Fruit fly (Drosophila melanogaster) whole organism, embryonic: ENCODE measurements around the gene CG9107.

Source experiments
- CG10321 ChIP-seq: fragments of 200-800 bp; sonication (Bioruptor generic); IDR thresholded peaks from 2 replicates; pipeline ENCODE4 v1.3.6; 2022; ENCODE audit warnings: missing biosample characterization, missing genetic modification characterization
- CG10959 ChIP-seq: fragments of 200-800 bp; sonication (Bioruptor generic); IDR thresholded peaks from 2 replicates; pipeline ENCODE4 v1.3.6; 2022; ENCODE audit warnings: missing biosample characterization, missing genetic modification characterization
- CG11696 ChIP-seq: fragments of 200-800 bp; sonication (Bioruptor generic); IDR thresholded peaks from 2 replicates; pipeline ENCODE4 v1.3.6; 2022; ENCODE audit warnings: missing biosample characterization, missing genetic modification characterization
- CG12769 ChIP-seq: fragments of 200-800 bp; sonication (Bioruptor generic); optimal IDR thresholded peaks from 2 replicates; lab custom pipeline; 2019; ENCODE audit warnings: missing biosample characterization, mild to moderate bottlenecking, missing genetic modification characterization, moderate library complexity
- CG13894 ChIP-seq: fragments of 200-800 bp; sonication (Bioruptor generic); optimal IDR thresholded peaks from 3 replicates; lab custom pipeline; 2018; ENCODE audit warnings: missing biosample characterization, mild to moderate bottlenecking, missing genetic modification characterization, moderate library complexity
- CG14667 ChIP-seq: fragments of 200-800 bp; sonication (Bioruptor generic); IDR thresholded peaks from 2 replicates; pipeline ENCODE4 v1.3.6; 2022; ENCODE audit warnings: missing biosample characterization, missing genetic modification characterization
- CG14710 ChIP-seq: fragments of 200-800 bp; sonication (Bioruptor generic); optimal IDR thresholded peaks from 3 replicates; lab custom pipeline; 2019; ENCODE audit warnings: missing biosample characterization, mild to moderate bottlenecking, missing genetic modification characterization, moderate library complexity
- CG1603 ChIP-seq: fragments of 200-800 bp; sonication (Bioruptor generic); optimal IDR thresholded peaks from 2 replicates; lab custom pipeline; 2019; ENCODE audit warnings: missing biosample characterization, mild to moderate bottlenecking, missing genetic modification characterization, moderate library complexity
- CG17359 ChIP-seq: fragments of 200-800 bp; sonication (Bioruptor generic); optimal IDR thresholded peaks from 3 replicates; lab custom pipeline; 2018; ENCODE audit warnings: missing biosample characterization, mild to moderate bottlenecking, missing genetic modification characterization, moderate library complexity
- CG18764 ChIP-seq: fragments of 200-800 bp; sonication (Bioruptor generic); optimal IDR thresholded peaks from 3 replicates; lab custom pipeline; 2016; ENCODE audit warnings: missing biosample characterization, missing genetic modification characterization
- CG33213 ChIP-seq: fragments of 200-800 bp; sonication (Bioruptor generic); optimal IDR thresholded peaks from 3 replicates; lab custom pipeline; 2016; ENCODE audit warnings: missing biosample characterization, missing genetic modification characterization
- CG3407 ChIP-seq: fragments of 200-800 bp; sonication (Bioruptor generic); optimal IDR thresholded peaks from 2 replicates; lab custom pipeline; 2018; ENCODE audit warnings: missing biosample characterization, mild to moderate bottlenecking, missing genetic modification characterization
- CG42726 ChIP-seq: fragments of 200-800 bp; sonication (Bioruptor generic); IDR thresholded peaks from 2 replicates; pipeline ENCODE4 v1.3.6; 2022; ENCODE audit warnings: missing biosample characterization, missing genetic modification characterization; ENCODE audit not compliant: partially characterized antibody
- CG4820 ChIP-seq: fragments of 200-800 bp; sonication (Bioruptor generic); optimal IDR thresholded peaks from 3 replicates; lab custom pipeline; 2016; ENCODE audit warnings: missing biosample characterization, missing genetic modification characterization
- CG7372 ChIP-seq: fragments of 200-800 bp; sonication (Bioruptor generic); IDR thresholded peaks from 2 replicates; pipeline ENCODE4 v1.3.6; 2022; ENCODE audit warnings: missing biosample characterization, missing genetic modification characterization
- CG7963 ChIP-seq: fragments of 200-800 bp; sonication (Bioruptor generic); IDR thresholded peaks from 3 replicates; pipeline ENCODE4 v1.3.6; 2022; ENCODE audit warnings: missing biosample characterization, missing genetic modification characterization; ENCODE audit not compliant: partially characterized antibody
- CG8290 ChIP-seq, 3 experiments: fragments of 200-800 bp; sonication (Bioruptor generic); optimal IDR thresholded peaks; 2 replicates each; lab custom pipeline; 2016 to 2019; ENCODE audit warnings: missing biosample characterization in 3 of 3, missing genetic modification characterization in 3 of 3, mild to moderate bottlenecking in 2 of 3, moderate library complexity in 1 of 3
- CG8388 ChIP-seq: fragments of 200-800 bp; sonication (Bioruptor generic); optimal IDR thresholded peaks from 2 replicates; lab custom pipeline; 2019; ENCODE audit warnings: missing biosample characterization, mild to moderate bottlenecking, missing genetic modification characterization, moderate library complexity
- CG9609 ChIP-seq: fragments of 200-800 bp; sonication (Bioruptor generic); optimal IDR thresholded peaks from 3 replicates; lab custom pipeline; 2016; ENCODE audit warnings: missing biosample characterization, missing genetic modification characterization
- CG9932 ChIP-seq: fragments of 200-800 bp; sonication (Bioruptor generic); IDR thresholded peaks from 2 replicates; pipeline ENCODE4 v1.3.6; 2022; ENCODE audit warnings: missing biosample characterization, missing genetic modification characterization
- CHES-1-like ChIP-seq: fragments of 200-800 bp; sonication (Bioruptor generic); optimal IDR thresholded peaks from 2 replicates; lab custom pipeline; 2016; ENCODE audit warnings: missing biosample characterization, missing genetic modification characterization
- Camta ChIP-seq: fragments of 200-800 bp; sonication (Bioruptor generic); optimal IDR thresholded peaks from 2 replicates; lab custom pipeline; 2016; ENCODE audit warnings: missing biosample characterization, missing genetic modification characterization
- Dbx ChIP-seq: fragments of 200-800 bp; sonication (Bioruptor generic); IDR thresholded peaks from 3 replicates; pipeline ENCODE4 v1.3.6; 2022; ENCODE audit warnings: missing biosample characterization, missing genetic modification characterization
- ERR ChIP-seq: fragments of 200-800 bp; sonication (Bioruptor generic); optimal IDR thresholded peaks from 2 replicates; lab custom pipeline; 2016; ENCODE audit warnings: missing biosample characterization, missing genetic modification characterization
- Fer1 ChIP-seq: fragments of 200-800 bp; sonication (Bioruptor generic); optimal IDR thresholded peaks from 2 replicates; lab custom pipeline; 2017; ENCODE audit warnings: missing biosample characterization, mild to moderate bottlenecking, missing genetic modification characterization
- Hand ChIP-seq: fragments of 200-800 bp; sonication (Bioruptor generic); optimal IDR thresholded peaks from 2 replicates; lab custom pipeline; 2017; ENCODE audit warnings: mild to moderate bottlenecking, missing biosample characterization, missing genetic modification reagents, missing genetic modification characterization
- HmgZ ChIP-seq: fragments of 200-800 bp; sonication (Bioruptor generic); optimal IDR thresholded peaks from 2 replicates; lab custom pipeline; 2018; ENCODE audit warnings: missing biosample characterization, mild to moderate bottlenecking, missing genetic modification characterization
- Hr51 ChIP-seq, 2 experiments: fragments of 200-800 bp; sonication (Bioruptor generic); optimal IDR thresholded peaks; 2 replicates in 1 of 2; 3 replicates in 1 of 2; lab custom pipeline; 2016 to 2018; ENCODE audit warnings: missing biosample characterization in 2 of 2, missing genetic modification characterization in 2 of 2, mild to moderate bottlenecking in 1 of 2, moderate library complexity in 1 of 2
- Myb ChIP-seq: fragments of 200-800 bp; sonication (Bioruptor generic); optimal IDR thresholded peaks from 2 replicates; lab custom pipeline; 2016; ENCODE audit warnings: missing biosample characterization, missing genetic modification characterization
- Nf-YB ChIP-seq: fragments of 200-800 bp; sonication (Bioruptor generic); optimal IDR thresholded peaks from 3 replicates; lab custom pipeline; 2019; ENCODE audit warnings: missing biosample characterization, mild to moderate bottlenecking, missing genetic modification characterization, moderate library complexity
- PHDP ChIP-seq: fragments of 200-800 bp; sonication (Bioruptor generic); optimal IDR thresholded peaks from 3 replicates; lab custom pipeline; 2018; ENCODE audit warnings: missing biosample characterization, mild to moderate bottlenecking, missing genetic modification characterization, moderate library complexity
- amos ChIP-seq: fragments of 200-800 bp; sonication (Bioruptor generic); IDR thresholded peaks from 2 replicates; pipeline ENCODE4 v1.3.6; 2022; ENCODE audit warnings: missing biosample characterization, missing genetic modification characterization; ENCODE audit not compliant: partially characterized antibody
- corto ChIP-seq: fragments of 200-800 bp; sonication (Bioruptor generic); optimal IDR thresholded peaks from 2 replicates; lab custom pipeline; 2016; ENCODE audit warnings: missing biosample characterization, mild to moderate bottlenecking, missing genetic modification characterization, moderate library complexity
- fru ChIP-seq: fragments of >200 bp; optimal IDR thresholded peaks from 2 replicates; lab custom pipeline; 2017
- gem ChIP-seq: fragments of 200-800 bp; sonication (Bioruptor generic); optimal IDR thresholded peaks from 2 replicates; lab custom pipeline; 2019; ENCODE audit warnings: missing biosample characterization, mild to moderate bottlenecking, missing genetic modification characterization, moderate library complexity
- gt ChIP-seq: fragments of 200-800 bp; sonication (Bioruptor generic); IDR thresholded peaks from 2 replicates; pipeline ENCODE4 v1.3.6; 2022; ENCODE audit warnings: missing biosample characterization, missing genetic modification characterization
- h ChIP-seq: fragments of >200 bp; optimal IDR thresholded peaks from 2 replicates; lab custom pipeline; 2017
- her ChIP-seq: fragments of 200-800 bp; sonication (Bioruptor generic); optimal IDR thresholded peaks from 2 replicates; lab custom pipeline; 2016; ENCODE audit warnings: missing biosample characterization, missing genetic modification characterization
- nom ChIP-seq: fragments of 200-800 bp; sonication (Bioruptor generic); optimal IDR thresholded peaks from 2 replicates; lab custom pipeline; 2017; ENCODE audit warnings: missing biosample characterization, missing genetic modification characterization, mild to moderate bottlenecking, moderate library complexity, missing genetic modification reagents
- phol ChIP-seq: fragments of 200-800 bp; sonication (Bioruptor generic); optimal IDR thresholded peaks from 3 replicates; lab custom pipeline; 2018; ENCODE audit warnings: missing biosample characterization, mild to moderate bottlenecking, missing genetic modification characterization, moderate library complexity
- pzg ChIP-seq: fragments of 200-800 bp; sonication (Bioruptor generic); optimal IDR thresholded peaks from 3 replicates; lab custom pipeline; 2018; ENCODE audit warnings: missing biosample characterization, mild to moderate bottlenecking, missing genetic modification characterization, moderate library complexity
- repo ChIP-seq: fragments of 200-800 bp; sonication (Bioruptor generic); optimal IDR thresholded peaks from 2 replicates; lab custom pipeline; 2016; ENCODE audit warnings: missing biosample characterization, missing genetic modification characterization
- scrt ChIP-seq: fragments of 200-800 bp; sonication (Bioruptor generic); optimal IDR thresholded peaks from 2 replicates; lab custom pipeline; 2018; ENCODE audit warnings: missing biosample characterization, mild to moderate bottlenecking, missing genetic modification characterization, moderate library complexity
- sens-2 ChIP-seq: fragments of 200-800 bp; sonication (Bioruptor generic); IDR thresholded peaks from 2 replicates; pipeline ENCODE4 v1.3.6; 2022; ENCODE audit warnings: missing biosample characterization, missing genetic modification characterization
- sna ChIP-seq: fragments of 200-800 bp; sonication (Bioruptor generic); IDR thresholded peaks from 2 replicates; pipeline ENCODE4 v1.3.6; 2022; ENCODE audit warnings: missing biosample characterization, missing genetic modification characterization; ENCODE audit not compliant: partially characterized antibody
- sug ChIP-seq: fragments of 200-800 bp; optimal IDR thresholded peaks from 2 replicates; lab custom pipeline; 2019; ENCODE audit warnings: missing biosample characterization, mild to moderate bottlenecking, missing genetic modification characterization, moderate library complexity
- tup ChIP-seq: fragments of 200-800 bp; sonication (Bioruptor generic); optimal IDR thresholded peaks from 2 replicates; lab custom pipeline; 2016; ENCODE audit warnings: missing biosample characterization, mild to moderate bottlenecking, missing genetic modification characterization, moderate library complexity
- vnd ChIP-seq: fragments of 200-800 bp; sonication (Bioruptor generic); IDR thresholded peaks from 3 replicates; pipeline ENCODE4 v1.3.6; 2022; ENCODE audit warnings: missing biosample characterization, missing genetic modification characterization; ENCODE audit not compliant: partially characterized antibody

The CG9107 gene

DNA sequence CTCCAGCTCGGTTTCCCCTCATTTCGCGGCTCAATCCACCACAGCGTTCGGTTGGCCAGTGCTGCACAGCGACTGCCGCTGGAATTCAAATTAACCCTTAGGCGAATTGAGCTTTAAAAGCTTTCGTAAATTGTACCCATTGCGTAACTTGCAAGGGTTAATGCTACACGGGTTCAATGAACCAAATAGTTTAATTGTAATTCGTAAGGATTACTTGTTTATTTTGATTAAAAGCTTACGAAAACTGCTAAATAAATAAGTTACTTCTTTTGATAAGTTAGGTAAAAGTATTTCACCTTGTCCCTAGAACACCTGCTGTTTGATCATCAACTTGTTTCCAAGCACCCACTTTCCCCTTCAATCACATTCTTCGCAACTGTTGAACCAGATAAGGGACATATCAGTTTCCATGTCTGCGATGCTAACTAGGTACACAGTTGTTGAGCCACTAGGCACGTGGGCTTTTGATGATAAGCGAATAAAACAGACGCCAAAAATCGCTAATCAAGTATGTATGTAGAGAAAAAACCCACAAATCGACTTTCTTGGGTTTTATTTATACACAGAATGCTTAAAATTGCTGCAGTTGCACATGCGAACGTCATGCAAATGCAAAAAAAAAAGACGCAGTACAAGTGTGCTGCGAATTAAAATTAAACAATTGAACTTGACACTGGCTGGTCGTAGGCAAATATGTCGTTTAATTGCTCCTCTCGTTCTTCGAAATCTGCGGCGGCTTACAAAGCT, 21.8 kb upstream of the CG9107 start, which contains the start of gene Pfas (continued):
- peak; percentile 6 for TF ChIP-seq CG3407 (GFP tag; lab: Kevin White, UChicago)
- peak in 1 of 2 experiments; percentile 11 for TF ChIP-seq Hr51 (GFP tag; optimal IDR thresholded peaks at IDR 0.05; lab: Kevin White, UChicago)
- no peak for TF ChIP-seq vnd
- TF ChIP-seq nom (GFP tag; lab: Kevin White, UChicago): no peak
- peak; percentile 72 for TF ChIP-seq Fer1 (GFP tag; lab: Kevin White, UChicago)
- peak; percentile 68 for TF ChIP-seq sug (tag; lab: Kevin White, UChicago)
- TF ChIP-seq CG11696 (GFP tag; lab: Robert Waterston, UW): no peak
- peak; percentile 23 for TF ChIP-seq Hand (GFP tag; lab: Kevin White, UChicago)
- peak; percentile 27 for TF ChIP-seq repo (GFP tag; lab: Kevin White, UChicago)
- peak; percentile 58 for TF ChIP-seq CG13894 (tag; lab: Kevin White, UChicago)
- TF ChIP-seq CG7963 (GFP tag; lab: Robert Waterston, UW): no peak
- peak; percentile 54 for TF ChIP-seq CG10959
- peak; percentile 52 for TF ChIP-seq Camta (GFP tag; lab: Kevin White, UChicago)
- TF ChIP-seq CG42726: no peak
- TF ChIP-seq CG8388: no peak
- 0 out of 2 replicates have a peak, but pooled peaks have one; percentile 26 for TF ChIP-seq CG7372 (GFP tag; lab: Robert Waterston, UW)
- no peak for TF ChIP-seq corto (GFP tag; lab: Kevin White, UChicago)
- TF ChIP-seq gem: no peak
- peak; percentile 37 for TF ChIP-seq CG33213 (GFP tag; lab: Kevin White, UChicago)
- peak; percentile 48 for TF ChIP-seq CG9609 (GFP tag; lab: Kevin White, UChicago)
- no peak for TF ChIP-seq sna (GFP tag; lab: Robert Waterston, UW)
- no peak for TF ChIP-seq CG10321 (GFP tag; lab: Robert Waterston, UW)
- TF ChIP-seq Dbx (GFP tag; lab: Robert Waterston, UW): 0 out of 3 replicates have a peak, but pooled peaks have one; percentile 5
- TF ChIP-seq HmgZ (tag; lab: Kevin White, UChicago): peak; percentile 87
- peak; percentile 66 for TF ChIP-seq PHDP (tag; lab: Kevin White, UChicago)
- TF ChIP-seq h (lab: Kevin White, UChicago): no peak
- peak; percentile 72 for TF ChIP-seq CHES-1-like (GFP tag; lab: Kevin White, UChicago)
- TF ChIP-seq CG14710 (tag; lab: Kevin White, UChicago): peak; percentile 16
- TF ChIP-seq amos: peak; percentile 39; the same call in 1 of the 2 replicates
- TF ChIP-seq ERR (GFP tag; lab: Kevin White, UChicago): peak; percentile 46
- TF ChIP-seq CG14667 (GFP tag; lab: Robert Waterston, UW): no peak
- TF ChIP-seq CG4820 (GFP tag; lab: Kevin White, UChicago): peak; percentile 28
- TF ChIP-seq Nf-YB: no peak
- no peak for TF ChIP-seq sens-2 (GFP tag; lab: Robert Waterston, UW)
- no peak for TF ChIP-seq CG18764 (GFP tag; lab: Kevin White, UChicago)
- peak; percentile 72 for TF ChIP-seq her
- no peak for TF ChIP-seq gt (GFP tag; lab: Robert Waterston, UW)
- peak; percentile 58 for TF ChIP-seq CG1603
- TF ChIP-seq scrt (GFP tag; lab: Kevin White, UChicago): peak; percentile 47
- peak; percentile 21 for TF ChIP-seq phol (tag; lab: Kevin White, UChicago)
- peak; percentile 68 for TF ChIP-seq CG9932
- TF ChIP-seq CG8290 (GFP tag; optimal IDR thresholded peaks at IDR 0.05; lab: Kevin White, UChicago): no peak
- peak in 1 of 2 experiments; percentile 89 for TF ChIP-seq CG8290 (tag; optimal IDR thresholded peaks at IDR 0.05; lab: Kevin White, UChicago)
- peak; percentile 65 for TF ChIP-seq pzg (GFP tag; lab: Kevin White, UChicago)
- TF ChIP-seq CG17359 (tag; lab: Kevin White, UChicago): peak; percentile 22
- no peak for TF ChIP-seq CG12769
- TF ChIP-seq tup (GFP tag; lab: Kevin White, UChicago): peak; percentile 18
- TF ChIP-seq Myb (GFP tag; lab: Kevin White, UChicago): peak; percentile 95
- no peak for TF ChIP-seq fru (lab: Kevin White, UChicago)
